Worm (Caenorhabditis elegans) whole organism, mixed stage, embryonic: ENCODE data around the gene sri-24.
A peak's percentile ranks its signal among the peaks of the same experiment; 100 is the strongest.

Source experiments
- M03D4.4 ChIP-seq: sonication (generic microtip); optimal IDR thresholded peaks from 2 replicates; lab custom pipeline; 2017; ENCODE audit warnings: mild to moderate bottlenecking, missing genetic modification characterization, missing compliant biosample characterization
- blmp-1 ChIP-seq: fragments of 150-350 bp; optimal IDR thresholded peaks from 2 replicates; lab custom pipeline; 2014; ENCODE audit warnings: missing biosample characterization, missing genetic modification characterization
- ceh-39 ChIP-seq: fragments of 150-350 bp; optimal IDR thresholded peaks from 2 replicates; lab custom pipeline; 2014; ENCODE audit warnings: missing biosample characterization, missing genetic modification characterization
- ceh-83 ChIP-seq: fragments of 200-800 bp; sonication (Bioruptor generic); optimal IDR thresholded peaks from 2 replicates; lab custom pipeline; 2018; ENCODE audit warnings: mild to moderate bottlenecking, missing genetic modification characterization, missing compliant biosample characterization
- ces-1 ChIP-seq: fragments of 150-350 bp; optimal IDR thresholded peaks from 2 replicates; lab custom pipeline; 2014; ENCODE audit warnings: missing biosample characterization, missing genetic modification reagents, missing genetic modification characterization
- cnd-1 ChIP-seq: fragments of 200-800 bp; sonication (Bioruptor generic); optimal IDR thresholded peaks from 2 replicates; lab custom pipeline; 2018; ENCODE audit warnings: mild to moderate bottlenecking, missing genetic modification characterization, missing compliant biosample characterization
- drap-1 ChIP-seq: fragments of 200-800 bp; sonication (Bioruptor generic); optimal IDR thresholded peaks from 3 replicates; lab custom pipeline; 2018; ENCODE audit warnings: mild to moderate bottlenecking, missing genetic modification characterization, missing compliant biosample characterization
- elt-1 ChIP-seq: sonication (generic microtip); optimal IDR thresholded peaks from 2 replicates; lab custom pipeline; 2017; ENCODE audit warnings: missing genetic modification characterization, mild to moderate bottlenecking, missing compliant biosample characterization, antibody characterized with exemption, moderate library complexity, borderline replicate concordance; ENCODE audit not compliant: insufficient read depth
- elt-3 ChIP-seq: fragments of 150-350 bp; optimal IDR thresholded peaks from 2 replicates; lab custom pipeline; 2014; ENCODE audit warnings: missing biosample characterization, missing genetic modification characterization
- flh-1 ChIP-seq: fragments of 200-800 bp; sonication (Bioruptor generic); optimal IDR thresholded peaks from 2 replicates; lab custom pipeline; 2018; ENCODE audit warnings: mild to moderate bottlenecking, missing genetic modification characterization, moderate library complexity, missing compliant biosample characterization
- ham-2 ChIP-seq: fragments of 200-800 bp; sonication (Bioruptor generic); optimal IDR thresholded peaks from 2 replicates; lab custom pipeline; 2018; ENCODE audit warnings: mild to moderate bottlenecking, missing genetic modification characterization, missing compliant biosample characterization
- hlh-1 ChIP-seq: fragments of 150-350 bp; optimal IDR thresholded peaks from 2 replicates; lab custom pipeline; 2014; ENCODE audit warnings: missing biosample characterization, missing genetic modification reagents, missing genetic modification characterization
- lin-13 ChIP-seq: fragments of 150-350 bp; optimal IDR thresholded peaks from 2 replicates; lab custom pipeline; 2014; ENCODE audit warnings: missing biosample characterization, missing genetic modification characterization
- lin-32 ChIP-seq: fragments of 200-800 bp; sonication (Bioruptor generic); optimal IDR thresholded peaks from 2 replicates; lab custom pipeline; 2018; ENCODE audit warnings: mild to moderate bottlenecking, missing genetic modification characterization, missing compliant biosample characterization
- lsy-2 ChIP-seq: fragments of 150-350 bp; optimal IDR thresholded peaks from 2 replicates; lab custom pipeline; 2014; ENCODE audit warnings: missing biosample characterization, missing genetic modification characterization
- mep-1 ChIP-seq: fragments of 150-350 bp; optimal IDR thresholded peaks from 2 replicates; lab custom pipeline; 2017; ENCODE audit warnings: missing biosample characterization, missing genetic modification reagents, missing genetic modification characterization, inconsistent platforms
- mls-2 ChIP-seq: sonication (generic microtip); optimal IDR thresholded peaks from 2 replicates; lab custom pipeline; 2016; ENCODE audit warnings: mild to moderate bottlenecking, missing genetic modification characterization, moderate library complexity, missing compliant biosample characterization
- nhr-12 ChIP-seq: fragments of 150-350 bp; optimal IDR thresholded peaks from 2 replicates; lab custom pipeline; 2014; ENCODE audit warnings: missing biosample characterization, missing genetic modification characterization
- nhr-237 ChIP-seq: fragments of 150-350 bp; optimal IDR thresholded peaks from 2 replicates; lab custom pipeline; 2014; ENCODE audit warnings: missing biosample characterization, missing genetic modification characterization
- nhr-76 ChIP-seq: sonication (generic microtip); optimal IDR thresholded peaks from 2 replicates; lab custom pipeline; 2017; ENCODE audit warnings: missing biosample characterization, missing genetic modification characterization
- pha-4 ChIP-seq: fragments of 150-350 bp; optimal IDR thresholded peaks from 2 replicates; lab custom pipeline; 2018; ENCODE audit warnings: missing biosample characterization, missing genetic modification reagents, missing genetic modification characterization
- sem-2 ChIP-seq: fragments of 200-800 bp; sonication (Bioruptor generic); optimal IDR thresholded peaks from 2 replicates; lab custom pipeline; 2018; ENCODE audit warnings: mild to moderate bottlenecking, missing genetic modification characterization, missing compliant biosample characterization
- sptf-1 ChIP-seq: sonication (generic microtip); optimal IDR thresholded peaks from 2 replicates; lab custom pipeline; 2017; ENCODE audit warnings: mild to moderate bottlenecking, missing genetic modification characterization, moderate library complexity, missing compliant biosample characterization
- tbx-8 ChIP-seq: fragments of 200-800 bp; sonication (Bioruptor generic); optimal IDR thresholded peaks from 2 replicates; lab custom pipeline; 2018; ENCODE audit warnings: mild to moderate bottlenecking, missing genetic modification characterization, moderate library complexity, missing compliant biosample characterization
- unc-120 ChIP-seq: sonication (generic microtip); optimal IDR thresholded peaks from 2 replicates; lab custom pipeline; 2017; ENCODE audit warnings: missing genetic modification characterization, missing compliant biosample characterization; ENCODE audit not compliant: poor library complexity, severe bottlenecking
- unc-39 ChIP-seq: fragments of 150-350 bp; optimal IDR thresholded peaks from 2 replicates; lab custom pipeline; 2014; ENCODE audit warnings: missing biosample characterization, missing genetic modification characterization
- unc-62 ChIP-seq: fragments of 150-350 bp; optimal IDR thresholded peaks from 2 replicates; lab custom pipeline; 2014; ENCODE audit warnings: missing biosample characterization, missing genetic modification reagents, missing genetic modification characterization
- zip-8 ChIP-seq: fragments of 150-350 bp; optimal IDR thresholded peaks from 2 replicates; lab custom pipeline; 2014; ENCODE audit warnings: missing biosample characterization, missing genetic modification characterization

sri-24 gene

ce11 chrV:15184097-15185040 lies 27.6 kb upstream of the sri-24 start, which contains the start of gene Y75B12B.1:
TSS of gene Y75B12B.1 (plus strand) at chrV:15184699.
- TF ChIP-seq unc-39 (tag; lab: Kevin White, UChicago), result no peak
- no peak for TF ChIP-seq ham-2 (GFP tag; lab: Kevin White, UChicago)
- TF ChIP-seq mls-2, result no peak
- TF ChIP-seq mep-1, result no peak
- no peak for TF ChIP-seq sem-2 (GFP tag; lab: Kevin White, UChicago)
- no peak for TF ChIP-seq lin-32
- no peak for TF ChIP-seq unc-62 (GFP tag; lab: Kevin White, UChicago)
- no peak for TF ChIP-seq pha-4 (tag; lab: Kevin White, UChicago)
- TF ChIP-seq zip-8 (tag; lab: Kevin White, UChicago), result no peak
- TF ChIP-seq cnd-1, result no peak
- TF ChIP-seq ceh-83 (GFP tag; lab: Kevin White, UChicago), result no peak
- TF ChIP-seq elt-3, result no peak
- no peak for TF ChIP-seq elt-1

ce11 chrV:15186259-15186927 lies 25.6 kb upstream of the sri-24 start, which contains the start of gene Y75B12B.3:
TSS of gene Y75B12B.3 (minus strand) at chrV:15186279.
- TF ChIP-seq hlh-1 (tag; lab: Kevin White, UChicago), result no peak
- no peak for TF ChIP-seq nhr-12 (tag; lab: Kevin White, UChicago)
- TF ChIP-seq, all 35 proteins: peak for 0

DNA sequence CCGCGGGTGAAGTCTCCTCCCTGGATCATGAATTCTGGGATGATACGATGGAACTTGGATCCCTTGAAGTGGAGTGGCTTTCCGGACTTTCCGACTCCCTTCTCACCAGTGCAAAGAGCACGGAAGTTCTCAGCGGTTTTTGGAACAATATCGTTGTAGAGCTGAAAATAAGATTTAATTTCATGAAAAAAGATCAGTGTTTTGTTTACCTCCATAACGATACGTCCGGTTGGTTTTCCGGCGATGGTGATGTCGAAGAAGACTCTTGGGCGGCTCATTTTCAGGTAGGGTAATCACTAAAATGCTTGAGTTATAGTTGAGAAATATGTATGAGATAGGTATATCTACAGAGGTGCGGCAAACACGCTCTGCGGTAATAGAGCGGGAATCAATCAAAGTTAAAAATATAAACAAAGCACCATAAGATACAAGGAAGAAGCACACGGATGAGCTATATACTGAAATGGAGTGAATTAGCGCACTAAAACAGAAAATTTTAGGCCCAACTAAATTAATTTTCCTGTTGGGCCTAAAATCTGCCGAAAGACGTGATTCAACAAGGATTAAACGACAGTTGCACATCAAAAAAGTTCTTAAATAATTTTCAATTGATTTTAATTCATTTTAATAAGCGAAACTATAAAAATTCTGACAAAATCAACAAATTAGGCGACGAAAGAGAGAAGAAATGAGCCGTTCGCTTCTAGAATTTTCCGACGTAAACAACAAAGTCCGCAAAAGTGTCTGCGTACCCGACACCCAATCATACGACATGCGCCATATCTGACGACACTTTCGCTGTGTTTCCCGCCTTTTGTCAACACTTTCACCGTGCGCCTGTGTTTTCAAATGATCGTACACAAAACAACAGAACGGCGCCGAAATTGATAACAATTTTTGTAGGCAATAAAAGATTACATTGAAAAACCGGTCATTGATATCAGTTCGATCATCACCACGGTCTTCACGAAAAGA lies 24.6 kb upstream of the sri-24 start, which contains the start of the genes cyn-7 and bath-36:
TSS of gene cyn-7 (minus strand) at position 296 of the 975 bp plus-strand sequence.
TSS of gene bath-36 (plus strand) at position 806 of the 975 bp plus-strand sequence.
- TF ChIP-seq tbx-8 (GFP tag; lab: Kevin White, UChicago), result no peak
- peak; percentile 1 for TF ChIP-seq nhr-237
- TF ChIP-seq nhr-76, result no peak
- TF ChIP-seq pha-4 (tag; lab: Kevin White, UChicago), result peak; percentile 92
- TF ChIP-seq lin-13 (tag; lab: Kevin White, UChicago), result peak; percentile 77
- TF ChIP-seq nhr-12 (tag; lab: Kevin White, UChicago), result no peak
- no peak for TF ChIP-seq M03D4.4 (tag; lab: Kevin White, UChicago)
- TF ChIP-seq mep-1, result peak; percentile 56
- TF ChIP-seq drap-1, result peak; percentile 22
- TF ChIP-seq elt-3, result no peak
- TF ChIP-seq ces-1 (GFP tag; lab: Kevin White, UChicago), result peak; percentile 68
- peak; percentile 54 for TF ChIP-seq lsy-2 (tag; lab: Kevin White, UChicago)
- peak; percentile 27 for TF ChIP-seq unc-120
- peak; percentile 7 for TF ChIP-seq sptf-1 (tag; lab: Kevin White, UChicago)
- no peak for TF ChIP-seq hlh-1 (tag; lab: Kevin White, UChicago)
- TF ChIP-seq lin-32, result no peak
- peak; percentile 13 for TF ChIP-seq blmp-1 (tag; lab: Kevin White, UChicago)

DNA sequence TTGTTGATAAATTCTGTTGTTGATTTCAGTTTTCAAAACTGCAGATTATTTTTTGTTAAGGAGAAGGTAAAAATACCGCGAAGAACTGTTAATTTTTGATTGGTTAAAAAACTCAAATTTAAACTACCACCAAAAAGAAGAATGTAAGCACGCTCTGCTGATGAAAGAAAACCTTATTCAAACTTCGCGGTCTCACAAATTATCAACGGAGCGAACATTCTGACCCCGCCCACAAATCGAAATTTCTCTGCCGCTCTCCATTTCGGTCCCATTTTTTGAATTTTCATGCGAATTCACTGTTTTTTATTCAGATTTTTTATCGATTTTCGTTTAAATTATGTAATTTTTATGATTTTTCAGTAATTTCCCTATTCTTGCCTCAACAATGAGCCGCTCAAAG lies 22.4 kb upstream of the sri-24 start, which contains the start of gene cyn-3:
TSS of gene cyn-3 (plus strand) at position 361 of the 400 bp plus-strand sequence.
- TF ChIP-seq lsy-2 (tag; lab: Kevin White, UChicago) (peak; percentile 83), mep-1 (peak; percentile 78), pha-4 (tag; lab: Kevin White, UChicago) (peak; percentile 77), flh-1 (GFP tag; lab: Kevin White, UChicago) (no peak), zip-8 (tag; lab: Kevin White, UChicago) (no peak), elt-1 (no peak), hlh-1 (tag; lab: Kevin White, UChicago) (peak; percentile 18), ces-1 (GFP tag; lab: Kevin White, UChicago) (peak; percentile 81), ceh-39 (tag; lab: Kevin White, UChicago) (peak; percentile 26), nhr-237 (peak; percentile 71), lin-13 (tag; lab: Kevin White, UChicago) (peak; percentile 58)
